Fruit fly (Drosophila melanogaster): Measurements from ENCODE around the gene CG33688.

Gene CG33688

dm6 chr3L:16203236-16203635 is 4.2 kb downstream of the CG33688 start (continued):
- TF ChIP-seq CG13123 (GFP tag; optimal IDR thresholded peaks at IDR 0.05): no peak
- no peak; the same call in 1 of the 3 replicates for TF ChIP-seq Mrtf (GFP tag; IDR thresholded peaks at IDR 0.05)
- peak; percentile 5 for TF ChIP-seq trem (tag; optimal IDR thresholded peaks at IDR 0.05)
- TF ChIP-seq prd (optimal IDR thresholded peaks at IDR 0.05): no peak
- peak; percentile 86 for TF ChIP-seq prd (GFP tag; IDR thresholded peaks at IDR 0.05)
- TF ChIP-seq pan (optimal IDR thresholded peaks at IDR 0.05): no peak
- TF ChIP-seq pan (GFP tag; optimal IDR thresholded peaks at IDR 0.05 in 1 of 2, IDR thresholded peaks at IDR 0.05 in 1 of 2): peak in 1 of 2 experiments; percentile 89
- TF ChIP-seq dysf (GFP tag; IDR thresholded peaks at IDR 0.05): peak; percentile 92
- peak; percentile 53; the same call in 2 of the 3 replicates for TF ChIP-seq croc (GFP tag; conservative IDR thresholded peaks at IDR 0.05)
- TF ChIP-seq CG11093 (GFP tag; IDR thresholded peaks at IDR 0.05): peak; percentile 83
- no peak for TF ChIP-seq CG8478 (optimal IDR thresholded peaks at IDR 0.05)
- no peak for TF ChIP-seq bigmax (GFP tag; optimal IDR thresholded peaks at IDR 0.05)
- peak; percentile 87 for TF ChIP-seq CG14441 (GFP tag; IDR thresholded peaks at IDR 0.05)
- no peak for TF ChIP-seq Scr (GFP tag; IDR thresholded peaks at IDR 0.05; ENCODE audit: partially characterized antibody)
- TF ChIP-seq CG33213 (GFP tag; optimal IDR thresholded peaks at IDR 0.05): peak; percentile 66
- TF ChIP-seq Gug (GFP tag; IDR thresholded peaks at IDR 0.05): peak; percentile 86; the same call in 3 of the 4 replicates
- peak; percentile 80 for TF ChIP-seq CG9817 (tag; optimal IDR thresholded peaks at IDR 0.05)
- TF ChIP-seq bsh (GFP tag; optimal IDR thresholded peaks at IDR 0.05): peak in 1 of 2 experiments; percentile 51
- TF ChIP-seq CG12659 (GFP tag; optimal IDR thresholded peaks at IDR 0.05): peak; percentile 67
- peak; percentile 78 for TF ChIP-seq Hsf (GFP tag; optimal IDR thresholded peaks at IDR 0.05)
- no peak for TF ChIP-seq chinmo (GFP tag; IDR thresholded peaks at IDR 0.05; ENCODE audit: partially characterized antibody)
- TF ChIP-seq CG14860 (GFP tag; IDR thresholded peaks at IDR 0.05; ENCODE audit: partially characterized antibody): no peak
- TF ChIP-seq CG31365 (tag; optimal IDR thresholded peaks at IDR 0.05): peak; percentile 45
- no peak for TF ChIP-seq Elba2 (GFP tag; optimal IDR thresholded peaks at IDR 0.05)
- peak; percentile 73 for TF ChIP-seq Awh (GFP tag; IDR thresholded peaks at IDR 0.05)
- peak; percentile 74 for TF ChIP-seq klu (GFP tag; IDR thresholded peaks at IDR 0.05)
- TF ChIP-seq CG1233 (GFP tag; optimal IDR thresholded peaks at IDR 0.05): peak; percentile 78
- peak; percentile 86 for TF ChIP-seq CG10366 (GFP tag; IDR thresholded peaks at IDR 0.05)
- peak; percentile 53 for TF ChIP-seq CG31441 (GFP tag; IDR thresholded peaks at IDR 0.05)
- no peak for TF ChIP-seq CG13287 (GFP tag; IDR thresholded peaks at IDR 0.05; ENCODE audit: partially characterized antibody)
- no peak; the same call in 1 of the 2 replicates for TF ChIP-seq CG11247 (GFP tag; IDR thresholded peaks at IDR 0.05)
- peak; percentile 51 for TF ChIP-seq sd (tag; optimal IDR thresholded peaks at IDR 0.05)
- TF ChIP-seq CG6765 (GFP tag; optimal IDR thresholded peaks at IDR 0.05): peak; percentile 58
- TF ChIP-seq CG34376 (GFP tag; optimal IDR thresholded peaks at IDR 0.05): peak; percentile 5
- peak; percentile 72 for TF ChIP-seq Myb (GFP tag; optimal IDR thresholded peaks at IDR 0.05)
- peak; percentile 79 for TF ChIP-seq CG17328 (GFP tag; IDR thresholded peaks at IDR 0.05)
- peak; percentile 84 for TF ChIP-seq CG5953 (GFP tag; IDR thresholded peaks at IDR 0.05)
- TF ChIP-seq pzg (GFP tag; optimal IDR thresholded peaks at IDR 0.05): peak; percentile 4
- TF ChIP-seq oc (tag; optimal IDR thresholded peaks at IDR 0.05): peak; percentile 16
- no peak for TF ChIP-seq B-H2 (GFP tag; optimal IDR thresholded peaks at IDR 0.05)
- TF ChIP-seq CG10979 (tag; optimal IDR thresholded peaks at IDR 0.05): no peak
- peak; percentile 24 for TF ChIP-seq CG6254 (GFP tag; optimal IDR thresholded peaks at IDR 0.05)
- peak; percentile 91 for TF ChIP-seq mam (GFP tag; optimal IDR thresholded peaks at IDR 0.05)
- TF ChIP-seq CG10543 (GFP tag; optimal IDR thresholded peaks at IDR 0.05): peak; percentile 40
- peak; percentile 80 for TF ChIP-seq CG14050 (GFP tag; IDR thresholded peaks at IDR 0.05)
- TF ChIP-seq en (GFP tag; optimal IDR thresholded peaks at IDR 0.05): peak; percentile 70
- peak; percentile 77 for TF ChIP-seq al (GFP tag; IDR thresholded peaks at IDR 0.05)
- peak; percentile 86 for TF ChIP-seq lilli (GFP tag; optimal IDR thresholded peaks at IDR 0.05)
- peak; percentile 73 for TF ChIP-seq shn (GFP tag; optimal IDR thresholded peaks at IDR 0.05)
- peak; percentile 66 for TF ChIP-seq CG1024 (GFP tag; IDR thresholded peaks at IDR 0.05)
- TF ChIP-seq tio (GFP tag; optimal IDR thresholded peaks at IDR 0.05): peak; percentile 52
- peak; percentile 2 for TF ChIP-seq MESR4 (GFP tag; optimal IDR thresholded peaks at IDR 0.05)

Data from whole organism, embryonic.